Worm (Caenorhabditis elegans) whole organism, young adult: ENCODE measurements around the gene nas-24.

Experiments used
- D2030.7 ChIP-seq: fragments of 200-800 bp; sonication (Bioruptor generic); IDR thresholded peaks from 2 replicates; pipeline ENCODE4 v1.3.6; 2022; ENCODE audit warnings: missing genetic modification reagents, missing genetic modification characterization, missing compliant biosample characterization
- F22D6.2 ChIP-seq: sonication (generic microtip); optimal IDR thresholded peaks from 2 replicates; lab custom pipeline; 2016; ENCODE audit warnings: mild to moderate bottlenecking, missing genetic modification characterization, missing compliant biosample characterization
- F33H1.4 ChIP-seq: fragments of 200-800 bp; sonication (Bioruptor generic); IDR thresholded peaks from 2 replicates; pipeline ENCODE4 v1.3.6; 2022; ENCODE audit warnings: missing genetic modification reagents, missing genetic modification characterization, missing compliant biosample characterization
- T26A5.8 ChIP-seq: sonication (generic microtip); optimal IDR thresholded peaks from 2 replicates; lab custom pipeline; 2016; ENCODE audit warnings: missing genetic modification characterization, missing compliant biosample characterization
- Y56A3A.18 ChIP-seq: fragments of 200-800 bp; sonication (Bioruptor generic); IDR thresholded peaks from 2 replicates; pipeline ENCODE4 v1.3.6; 2022; ENCODE audit warnings: missing genetic modification reagents, missing genetic modification characterization, missing compliant biosample characterization
- Y79H2A.3 ChIP-seq: fragments of 200-800 bp; sonication (Bioruptor generic); conservative IDR thresholded peaks from 2 replicates; pipeline ENCODE4 v1.3.6; 2022; ENCODE audit warnings: missing genetic modification reagents, missing genetic modification characterization, missing compliant biosample characterization
- Y95B8A.8 ChIP-seq: fragments of 200-800 bp; sonication (Bioruptor generic); IDR thresholded peaks from 2 replicates; pipeline ENCODE4 v1.3.6; 2022; ENCODE audit warnings: missing genetic modification reagents, missing genetic modification characterization, missing compliant biosample characterization
- ZK185.1 ChIP-seq: sonication (generic microtip); optimal IDR thresholded peaks from 2 replicates; lab custom pipeline; 2016; ENCODE audit warnings: mild to moderate bottlenecking, missing genetic modification characterization, missing compliant biosample characterization; ENCODE audit not compliant: poor library complexity, severe bottlenecking
- attf-5 ChIP-seq: fragments of 200-800 bp; sonication (Bioruptor generic); optimal IDR thresholded peaks from 2 replicates; lab custom pipeline; 2018; ENCODE audit warnings: mild to moderate bottlenecking, missing genetic modification characterization, missing compliant biosample characterization
- cebp-1 ChIP-seq, 2 experiments: fragments of 200-800 bp in 1 of 2; sonication (Bioruptor generic) in 1 of 2; sonication (generic microtip) in 1 of 2; IDR thresholded peaks in 1 of 2; optimal IDR thresholded peaks in 1 of 2; 2 replicates each; pipeline versions ENCODE4 v1.3.6 to Lab custom; 2017 to 2022; ENCODE audit warnings: missing compliant biosample characterization in 2 of 2, missing genetic modification characterization in 2 of 2, mild to moderate bottlenecking in 1 of 2, missing genetic modification reagents in 1 of 2, moderate library complexity in 1 of 2
- ceh-100 ChIP-seq: fragments of 200-800 bp; sonication (Bioruptor generic); IDR thresholded peaks from 2 replicates; pipeline ENCODE4 v1.3.6; 2022; ENCODE audit warnings: missing genetic modification reagents, missing genetic modification characterization, missing compliant biosample characterization
- ceh-40 ChIP-seq: fragments of 200-800 bp; sonication (Bioruptor generic); IDR thresholded peaks from 2 replicates; pipeline ENCODE4 v1.3.6; 2022; ENCODE audit warnings: missing genetic modification characterization, missing compliant biosample characterization
- ceh-58 ChIP-seq: fragments of 200-800 bp; sonication (Bioruptor generic); IDR thresholded peaks from 2 replicates; pipeline ENCODE4 v1.3.6; 2022; ENCODE audit warnings: missing genetic modification characterization, missing compliant biosample characterization
- ceh-79 ChIP-seq: sonication (generic microtip); optimal IDR thresholded peaks from 2 replicates; lab custom pipeline; 2017; ENCODE audit warnings: mild to moderate bottlenecking, missing genetic modification characterization, missing compliant biosample characterization
- dox-1 ChIP-seq: fragments of 200-800 bp; sonication (Bioruptor generic); IDR thresholded peaks from 2 replicates; pipeline ENCODE4 v1.3.6; 2022; ENCODE audit warnings: missing genetic modification reagents, missing genetic modification characterization, missing compliant biosample characterization
- egl-18 ChIP-seq: fragments of 200-800 bp; sonication (Bioruptor generic); IDR thresholded peaks from 2 replicates; pipeline ENCODE4 v1.3.6; 2022; ENCODE audit warnings: missing genetic modification reagents, missing genetic modification characterization, missing compliant biosample characterization
- hlh-12 ChIP-seq: sonication (generic microtip); optimal IDR thresholded peaks from 2 replicates; lab custom pipeline; 2016; ENCODE audit warnings: missing genetic modification characterization, missing compliant biosample characterization
- hmg-1.2 ChIP-seq: fragments of 200-800 bp; sonication (Bioruptor generic); IDR thresholded peaks from 2 replicates; pipeline ENCODE4 v1.3.6; 2022; ENCODE audit warnings: missing genetic modification reagents, missing genetic modification characterization, missing compliant biosample characterization
- hsf-1 ChIP-seq: fragments of 200-800 bp; sonication (Bioruptor generic); IDR thresholded peaks from 2 replicates; pipeline ENCODE4 v1.3.6; 2022; ENCODE audit warnings: missing genetic modification reagents, missing genetic modification characterization, missing compliant biosample characterization
- let-526 ChIP-seq: fragments of 200-800 bp; sonication (Bioruptor generic); IDR thresholded peaks from 2 replicates; pipeline ENCODE4 v1.3.6; 2022; ENCODE audit warnings: missing genetic modification reagents, missing genetic modification characterization, missing compliant biosample characterization
- lin-35 ChIP-seq, 3 experiments: fragments of 150-350 bp in 2 of 3; sonication (generic microtip) in 1 of 3; optimal IDR thresholded peaks; 2 replicates each; lab custom pipeline; 2014 to 2018; ENCODE audit warnings: missing biosample characterization in 3 of 3, missing genetic modification characterization in 3 of 3, missing genetic modification reagents in 3 of 3
- lin-40 ChIP-seq: sonication (generic microtip); optimal IDR thresholded peaks from 2 replicates; lab custom pipeline; 2016; ENCODE audit warnings: missing genetic modification characterization, mild to moderate bottlenecking, missing compliant biosample characterization, missing genotype, missing genetic modification reagents
- lin-54 ChIP-seq: fragments of 200-800 bp; sonication (Bioruptor generic); optimal IDR thresholded peaks from 2 replicates; lab custom pipeline; 2018; ENCODE audit warnings: mild to moderate bottlenecking, missing genetic modification characterization, missing compliant biosample characterization
- lsl-1 ChIP-seq: fragments of 200-800 bp; sonication (Bioruptor generic); optimal IDR thresholded peaks from 2 replicates; lab custom pipeline; 2018; ENCODE audit warnings: mild to moderate bottlenecking, missing genetic modification characterization, moderate library complexity, missing compliant biosample characterization
- madf-6 ChIP-seq: fragments of 200-800 bp; sonication (Bioruptor generic); IDR thresholded peaks from 2 replicates; pipeline ENCODE4 v1.3.6; 2022; ENCODE audit warnings: missing genetic modification reagents, missing genetic modification characterization, missing compliant biosample characterization
- madf-8 ChIP-seq: fragments of 200-800 bp; sonication (Bioruptor generic); conservative IDR thresholded peaks from 2 replicates; pipeline ENCODE4 v1.3.6; 2022; ENCODE audit warnings: missing genetic modification reagents, missing genetic modification characterization, missing compliant biosample characterization
- mcd-1 ChIP-seq: fragments of 200-800 bp; sonication (Bioruptor generic); IDR thresholded peaks from 2 replicates; pipeline ENCODE4 v1.3.6; 2022; ENCODE audit warnings: missing genetic modification reagents, missing genetic modification characterization, missing compliant biosample characterization
- nfya-1 ChIP-seq: sonication (generic microtip); optimal IDR thresholded peaks from 2 replicates; lab custom pipeline; 2017; ENCODE audit warnings: antibody characterized with exemption, missing compliant biosample characterization, missing genetic modification characterization, borderline replicate concordance; ENCODE audit not compliant: insufficient read depth
- nfyb-1 ChIP-seq: fragments of 200-800 bp; sonication (Bioruptor generic); IDR thresholded peaks from 2 replicates; pipeline ENCODE4 v1.3.6; 2022; ENCODE audit warnings: missing genetic modification reagents, missing genetic modification characterization, missing compliant biosample characterization
- nhr-80 ChIP-seq: sonication (generic microtip); optimal IDR thresholded peaks from 2 replicates; lab custom pipeline; 2016; ENCODE audit warnings: missing genetic modification characterization, missing compliant biosample characterization
- pbrm-1 ChIP-seq: fragments of 200-800 bp; sonication (Bioruptor generic); IDR thresholded peaks from 2 replicates; pipeline ENCODE4 v1.3.6; 2022; ENCODE audit warnings: missing genetic modification reagents, missing genetic modification characterization, missing compliant biosample characterization
- pha-4 ChIP-seq: fragments of 150-350 bp; sonication (generic microtip); optimal IDR thresholded peaks from 2 replicates; lab custom pipeline; 2014; ENCODE audit warnings: missing biosample characterization, missing genetic modification reagents, missing genetic modification characterization
- rcor-1 ChIP-seq: fragments of 200-800 bp; sonication (Bioruptor generic); IDR thresholded peaks from 2 replicates; pipeline ENCODE4 v1.3.6; 2022; ENCODE audit warnings: missing genetic modification reagents, missing genetic modification characterization, missing compliant biosample characterization
- snpc-1.3 ChIP-seq: sonication (generic microtip); optimal IDR thresholded peaks from 2 replicates; lab custom pipeline; 2017; ENCODE audit warnings: missing genetic modification characterization, mild to moderate bottlenecking, missing compliant biosample characterization, antibody characterized with exemption, moderate library complexity, missing genotype, missing genetic modification reagents; ENCODE audit not compliant: insufficient read depth
- snpc-3.4 ChIP-seq: sonication (generic microtip); optimal IDR thresholded peaks from 2 replicates; lab custom pipeline; 2017; ENCODE audit warnings: missing genetic modification characterization, mild to moderate bottlenecking, missing compliant biosample characterization, antibody characterized with exemption, moderate library complexity, missing genotype, missing genetic modification reagents
- snpc-4 ChIP-seq, 5 experiments: fragments of 150-350 bp in 1 of 5; sonication (generic microtip) in 4 of 5; optimal IDR thresholded peaks; 2 replicates each; lab custom pipeline; 2014 to 2018; ENCODE audit warnings: missing genetic modification characterization in 5 of 5, missing biosample characterization in 3 of 5, antibody characterized with exemption in 2 of 5, mild to moderate bottlenecking in 2 of 5, missing compliant biosample characterization in 2 of 5, missing genotype in 2 of 5, moderate library complexity in 2 of 5, missing genetic modification reagents in 1 of 5
- tbp1 ChIP-seq: fragments of 200-800 bp; sonication (Bioruptor generic); optimal IDR thresholded peaks from 2 replicates; lab custom pipeline; 2018; ENCODE audit warnings: mild to moderate bottlenecking, missing genetic modification characterization, missing compliant biosample characterization
- tlf-1 ChIP-seq: fragments of 200-800 bp; sonication (Bioruptor generic); optimal IDR thresholded peaks from 2 replicates; lab custom pipeline; 2018; ENCODE audit warnings: mild to moderate bottlenecking, missing genetic modification characterization, missing compliant biosample characterization
- xnd-1 ChIP-seq: sonication (generic microtip); optimal IDR thresholded peaks from 2 replicates; lab custom pipeline; 2016; ENCODE audit warnings: missing genotype, missing genetic modification reagents, missing genetic modification characterization, missing compliant biosample characterization
- ztf-26 ChIP-seq: sonication (generic microtip); optimal IDR thresholded peaks from 2 replicates; lab custom pipeline; 2017; ENCODE audit warnings: missing genetic modification characterization, missing compliant biosample characterization

The nas-24 gene

ce11 chrV:13787225-13787898 lies 18.2 kb downstream of the nas-24 start, which contains the start of the genes F53C11.4 and F53C11.5:
Gene F53C11.4, minus strand, starts transcription at chrV:13787352.
Gene F53C11.5, plus strand, starts transcription at chrV:13787549.
- TF ChIP-seq pha-4 (peak; percentile 75), madf-6 (GFP tag; lab: Robert Waterston, UW) (peak; percentile 79), lsl-1 (GFP tag; lab: Kevin White, UChicago) (peak; percentile 88), tlf-1 (peak; percentile 28), dox-1 (GFP tag; lab: Robert Waterston, UW) (peak; percentile 53; the same call in 1 of the 2 replicates), pbrm-1 (GFP tag; lab: Robert Waterston, UW) (no peak), mcd-1 (GFP tag; lab: Robert Waterston, UW) (peak; percentile 14; the same call in 1 of the 2 replicates), hlh-12 (tag; lab: Kevin White, UChicago) (no peak), snpc-1.3 (peak; percentile 9), snpc-3.4 (tag; lab: Kevin White, UChicago) (peak; percentile 27), hsf-1 (GFP tag; lab: Robert Waterston, UW) (peak; percentile 76), F22D6.2 (tag; lab: Kevin White, UChicago) (no peak), F33H1.4 (peak; percentile 89), hmg-1.2 (GFP tag; lab: Robert Waterston, UW) (peak; percentile 35; the same call in 1 of the 2 replicates), Y79H2A.3 (GFP tag; lab: Robert Waterston, UW) (no peak), snpc-4 (GFP tag; optimal IDR thresholded peaks at IDR 0.05; lab: Kevin White, UChicago) (peak; percentile 20), snpc-4 (tag; optimal IDR thresholded peaks at IDR 0.05; lab: Kevin White, UChicago) (peak in 2 of 4 experiments; percentile 18 to 42), attf-5 (GFP tag; lab: Kevin White, UChicago) (peak; percentile 13), madf-8 (GFP tag; lab: Robert Waterston, UW) (peak; percentile 59), xnd-1 (tag; lab: Kevin White, UChicago) (peak; percentile 54), ceh-79 (tag; lab: Kevin White, UChicago) (no peak), D2030.7 (GFP tag; lab: Robert Waterston, UW) (peak; percentile 25; the same call in 1 of the 2 replicates), nhr-80 (tag; lab: Kevin White, UChicago) (peak; percentile 33)

- peak; percentile 68 for TF ChIP-seq nhr-80 (tag; lab: Kevin White, UChicago)
- no peak for TF ChIP-seq T26A5.8
- peak in 1 of 3 experiments; percentile 6 for TF ChIP-seq lin-35 (GFP tag; optimal IDR thresholded peaks at IDR 0.05; lab: Kevin White, UChicago)
Measured at ce11 chrV:13787948-13788681, 18.9 kb downstream of the nas-24 start.

ce11 chrV:13789362-13789761 lies 20.2 kb downstream of the nas-24 start:
- TF ChIP-seq T26A5.8 (no peak), lin-54 (GFP tag; lab: Kevin White, UChicago) (peak; percentile 51), Y56A3A.18 (0 out of 2 replicates have a peak, but pooled peaks have one; percentile 51), rcor-1 (GFP tag; lab: Robert Waterston, UW) (peak; percentile 24; the same call in 1 of the 2 replicates), nfya-1 (tag; lab: Kevin White, UChicago) (no peak), ceh-100 (GFP tag; lab: Robert Waterston, UW) (peak; percentile 25; the same call in 1 of the 2 replicates), nfyb-1 (GFP tag; lab: Robert Waterston, UW) (no peak), egl-18 (GFP tag; lab: Robert Waterston, UW) (no peak), tbp1 (peak; percentile 22), ceh-40 (no peak), ztf-26 (tag; lab: Kevin White, UChicago) (no peak), dox-1 (GFP tag; lab: Robert Waterston, UW) (peak; percentile 79), nhr-80 (tag; lab: Kevin White, UChicago) (peak; percentile 93), ZK185.1 (peak; percentile 7), ceh-58 (GFP tag; lab: Robert Waterston, UW) (no peak), D2030.7 (GFP tag; lab: Robert Waterston, UW) (no peak), let-526 (GFP tag; lab: Robert Waterston, UW) (peak; percentile 61; the same call in 1 of the 2 replicates), lin-40 (tag; lab: Kevin White, UChicago) (peak; percentile 62), cebp-1 (GFP tag; IDR thresholded peaks at IDR 0.05; lab: Robert Waterston, UW) (peak; percentile 72; the same call in 1 of the 2 replicates), cebp-1 (tag; optimal IDR thresholded peaks at IDR 0.05; lab: Kevin White, UChicago) (peak; percentile 88), hmg-1.2 (GFP tag; lab: Robert Waterston, UW) (peak; percentile 59; the same call in 1 of the 2 replicates), Y95B8A.8 (GFP tag; lab: Robert Waterston, UW) (peak; percentile 73; the same call in 1 of the 2 replicates)
